Worm (Caenorhabditis elegans) whole organism, L1 larva: Measurements from ENCODE around the gene F56D2.2.
A peak's percentile ranks its signal among the peaks of the same experiment; 100 is the strongest.

Source experiments
- C04F5.9 ChIP-seq: sonication (generic microtip); optimal IDR thresholded peaks from 2 replicates; lab custom pipeline; 2016; ENCODE audit warnings: missing genetic modification characterization, missing compliant biosample characterization
- C16A3.4 ChIP-seq: fragments of 150-350 bp; optimal IDR thresholded peaks from 2 replicates; lab custom pipeline; 2014; ENCODE audit warnings: missing biosample characterization, missing genetic modification characterization
- Y116A8C.19 ChIP-seq: sonication (generic microtip); optimal IDR thresholded peaks from 2 replicates; lab custom pipeline; 2016; ENCODE audit warnings: missing compliant biosample characterization, missing genetic modification characterization, borderline replicate concordance
- aha-1 ChIP-seq: fragments of 150-350 bp; optimal IDR thresholded peaks from 2 replicates; lab custom pipeline; 2014; ENCODE audit warnings: missing biosample characterization, missing genetic modification characterization
- ama-1 ChIP-seq: fragments of 150-350 bp; optimal IDR thresholded peaks from 2 replicates; lab custom pipeline; 2014
- ceh-63 ChIP-seq: fragments of 200-800 bp; sonication (Bioruptor generic); optimal IDR thresholded peaks from 2 replicates; lab custom pipeline; 2018; ENCODE audit warnings: mild to moderate bottlenecking, missing genetic modification characterization, missing compliant biosample characterization
- ceh-88 ChIP-seq: fragments of 200-800 bp; sonication (Bioruptor generic); IDR thresholded peaks from 2 replicates; pipeline ENCODE4 v1.3.6; 2022; ENCODE audit warnings: missing genetic modification characterization, missing compliant biosample characterization
- ceh-90 ChIP-seq: sonication (generic microtip); optimal IDR thresholded peaks from 2 replicates; lab custom pipeline; 2016; ENCODE audit warnings: missing genetic modification characterization, missing compliant biosample characterization
- ces-1 ChIP-seq: fragments of 150-350 bp; optimal IDR thresholded peaks from 2 replicates; lab custom pipeline; 2014; ENCODE audit warnings: missing biosample characterization, missing genetic modification reagents, missing genetic modification characterization
- dpl-1 ChIP-seq, 3 experiments: fragments of 150-350 bp in 2 of 3; sonication (generic microtip) in 1 of 3; optimal IDR thresholded peaks; 2 replicates each; lab custom pipeline; 2014 to 2017; ENCODE audit warnings: missing biosample characterization in 3 of 3, missing genetic modification characterization in 3 of 3, missing genetic modification reagents in 3 of 3
- efl-1 ChIP-seq, 4 experiments: fragments of 150-350 bp; optimal IDR thresholded peaks in 3 of 4; peaks in 1 of 4; 1 replicate in 1 of 4; 2 replicates in 3 of 4; lab custom pipeline; 2014; ENCODE audit warnings: missing biosample characterization in 2 of 4, missing genetic modification characterization in 2 of 4, missing genetic modification reagents in 2 of 4
- efl-3 ChIP-seq: fragments of 200-800 bp; sonication (Bioruptor generic); optimal IDR thresholded peaks from 2 replicates; lab custom pipeline; 2018; ENCODE audit warnings: mild to moderate bottlenecking, missing genetic modification characterization, missing compliant biosample characterization
- elt-3 ChIP-seq, 6 experiments: fragments of 150-350 bp in 1 of 6; sonication (generic microtip); optimal IDR thresholded peaks; 2 replicates each; lab custom pipeline; 2017 to 2018; ENCODE audit warnings: missing biosample characterization in 6 of 6, missing genetic modification characterization in 6 of 6, inconsistent platforms in 1 of 6
- ets-5 ChIP-seq: fragments of 200-800 bp; sonication (Bioruptor generic); IDR thresholded peaks from 2 replicates; pipeline ENCODE4 v1.3.6; 2022; ENCODE audit warnings: missing genetic modification characterization, missing compliant biosample characterization
- fkh-10 ChIP-seq: sonication (generic microtip); optimal IDR thresholded peaks from 2 replicates; lab custom pipeline; 2017; ENCODE audit warnings: missing biosample characterization, missing genetic modification reagents, missing genetic modification characterization
- fkh-8 ChIP-seq: sonication (generic microtip); optimal IDR thresholded peaks from 2 replicates; lab custom pipeline; 2016; ENCODE audit warnings: mild to moderate bottlenecking, missing genetic modification characterization, missing compliant biosample characterization
- hlh-17 ChIP-seq: fragments of 200-800 bp; sonication (Bioruptor generic); optimal IDR thresholded peaks from 2 replicates; lab custom pipeline; 2018; ENCODE audit warnings: missing genetic modification characterization, mild to moderate bottlenecking, missing compliant biosample characterization, moderate library complexity, borderline replicate concordance
- hpl-2 ChIP-seq: fragments of 150-350 bp; optimal IDR thresholded peaks from 2 replicates; lab custom pipeline; 2014; ENCODE audit warnings: missing biosample characterization, missing genetic modification reagents, missing genetic modification characterization
- isw-1 ChIP-seq: fragments of 200-800 bp; sonication (Bioruptor generic); IDR thresholded peaks from 2 replicates; pipeline ENCODE4 v1.3.6; 2022; ENCODE audit warnings: missing genetic modification characterization, missing compliant biosample characterization
- lin-14 ChIP-seq: fragments of 200-800 bp; sonication (Bioruptor generic); optimal IDR thresholded peaks from 2 replicates; lab custom pipeline; 2018; ENCODE audit warnings: mild to moderate bottlenecking, missing genetic modification characterization, moderate library complexity, missing compliant biosample characterization
- lin-15B ChIP-seq: fragments of 150-350 bp; sonication (generic microtip); optimal IDR thresholded peaks from 3 replicates; lab custom pipeline; 2014; ENCODE audit warnings: missing biosample characterization, missing genetic modification characterization
- lin-35 ChIP-seq, 2 experiments: fragments of 150-350 bp; optimal IDR thresholded peaks; 2 replicates each; lab custom pipeline; 2014; ENCODE audit warnings: missing biosample characterization in 2 of 2, missing genetic modification characterization in 2 of 2, missing genetic modification reagents in 2 of 2
- lir-3 ChIP-seq: sonication (generic microtip); optimal IDR thresholded peaks from 2 replicates; lab custom pipeline; 2016; ENCODE audit warnings: mild to moderate bottlenecking, missing genetic modification characterization, moderate library complexity, missing compliant biosample characterization; ENCODE audit not compliant: poor library complexity
- lsy-2 ChIP-seq, 2 experiments: fragments of 150-350 bp; optimal IDR thresholded peaks; 2 replicates each; lab custom pipeline; 2014; ENCODE audit warnings: missing biosample characterization in 2 of 2, missing genetic modification characterization in 2 of 2
- mab-9 ChIP-seq: fragments of 200-800 bp; sonication (Bioruptor generic); IDR thresholded peaks from 2 replicates; pipeline ENCODE4 v1.3.6; 2022; ENCODE audit warnings: missing genetic modification reagents, missing genetic modification characterization, missing compliant biosample characterization
- mdl-1 ChIP-seq, 2 experiments: fragments of 150-350 bp; optimal IDR thresholded peaks; 2 replicates each; lab custom pipeline; 2014 to 2017; ENCODE audit warnings: missing biosample characterization in 2 of 2, missing genetic modification characterization in 2 of 2, inconsistent platforms in 1 of 2
- mep-1 ChIP-seq: fragments of 150-350 bp; optimal IDR thresholded peaks from 2 replicates; lab custom pipeline; 2014; ENCODE audit warnings: missing biosample characterization, missing genetic modification characterization
- nhr-20 ChIP-seq: sonication (generic microtip); optimal IDR thresholded peaks from 2 replicates; lab custom pipeline; 2016; ENCODE audit warnings: mild to moderate bottlenecking, missing genetic modification characterization, missing compliant biosample characterization
- nhr-71 ChIP-seq: sonication (generic microtip); optimal IDR thresholded peaks from 2 replicates; lab custom pipeline; 2016; ENCODE audit warnings: mild to moderate bottlenecking, missing genetic modification characterization, moderate library complexity, missing compliant biosample characterization
- nhr-77 ChIP-seq: fragments of 150-350 bp; optimal IDR thresholded peaks from 2 replicates; lab custom pipeline; 2014; ENCODE audit warnings: missing biosample characterization, missing genetic modification characterization
- nhr-84 ChIP-seq: sonication (generic microtip); optimal IDR thresholded peaks from 2 replicates; lab custom pipeline; 2017; ENCODE audit warnings: missing biosample characterization, missing genetic modification characterization
- nhr-85 ChIP-seq: sonication (generic microtip); peaks from one replicate; lab custom pipeline; 2016; ENCODE audit warnings: missing genetic modification characterization, inconsistent platforms, missing compliant biosample characterization
- nhr-90 ChIP-seq: sonication (generic microtip); optimal IDR thresholded peaks from 2 replicates; lab custom pipeline; 2016; ENCODE audit warnings: mild to moderate bottlenecking, missing genetic modification characterization, missing compliant biosample characterization; ENCODE audit not compliant: poor library complexity
- pag-3 ChIP-seq: sonication (generic microtip); optimal IDR thresholded peaks from 2 replicates; lab custom pipeline; 2017; ENCODE audit warnings: missing genetic modification characterization, mild to moderate bottlenecking, missing compliant biosample characterization, antibody characterized with exemption, borderline replicate concordance; ENCODE audit not compliant: insufficient read depth
- pax-3 ChIP-seq: fragments of 200-800 bp; sonication (Bioruptor generic); optimal IDR thresholded peaks from 2 replicates; lab custom pipeline; 2018; ENCODE audit warnings: mild to moderate bottlenecking, missing genetic modification characterization, moderate library complexity, missing compliant biosample characterization
- rnt-1 ChIP-seq: sonication (generic microtip); optimal IDR thresholded peaks from 2 replicates; lab custom pipeline; 2016; ENCODE audit warnings: mild to moderate bottlenecking, missing genetic modification characterization, moderate library complexity, missing compliant biosample characterization
- skn-1 ChIP-seq: fragments of 150-350 bp; optimal IDR thresholded peaks from 2 replicates; lab custom pipeline; 2014; ENCODE audit warnings: missing biosample characterization, missing genetic modification characterization
- snpc-4 ChIP-seq: fragments of 150-350 bp; optimal IDR thresholded peaks from 2 replicates; lab custom pipeline; 2014; ENCODE audit warnings: missing biosample characterization, missing genetic modification characterization
- sptf-1 ChIP-seq: fragments of 150-350 bp; optimal IDR thresholded peaks from 2 replicates; lab custom pipeline; 2014; ENCODE audit warnings: missing biosample characterization, missing genetic modification characterization
- sup-37 ChIP-seq: fragments of 200-800 bp; sonication (Bioruptor generic); optimal IDR thresholded peaks from 2 replicates; lab custom pipeline; 2018; ENCODE audit warnings: mild to moderate bottlenecking, missing genetic modification characterization, missing compliant biosample characterization
- unc-30 ChIP-seq: sonication (generic microtip); optimal IDR thresholded peaks from 2 replicates; lab custom pipeline; 2017; ENCODE audit warnings: missing biosample characterization, missing genetic modification characterization
- unc-62 ChIP-seq: fragments of 150-350 bp; optimal IDR thresholded peaks from 2 replicates; lab custom pipeline; 2014; ENCODE audit warnings: missing biosample characterization, missing genetic modification reagents, missing genetic modification characterization
- unc-86 ChIP-seq: sonication (generic microtip); optimal IDR thresholded peaks from 2 replicates; lab custom pipeline; 2016; ENCODE audit warnings: missing genetic modification characterization, missing compliant biosample characterization
- zip-4 ChIP-seq: fragments of 200-800 bp; sonication (Bioruptor generic); optimal IDR thresholded peaks from 2 replicates; lab custom pipeline; 2018; ENCODE audit warnings: mild to moderate bottlenecking, missing genetic modification characterization, moderate library complexity, missing compliant biosample characterization
- ztf-11 ChIP-seq, 2 experiments: sonication (generic microtip); optimal IDR thresholded peaks; 2 replicates each; lab custom pipeline; 2016 to 2017; ENCODE audit warnings: missing genetic modification characterization in 2 of 2, missing biosample characterization in 1 of 2, missing compliant biosample characterization in 1 of 2

The F56D2.2 gene

ce11 chrIII:5568265-5568664 lies 18.8 kb upstream of the F56D2.2 start:
- TF ChIP-seq lin-15B (tag; lab: Kevin White, UChicago) = no peak
- no peak for TF ChIP-seq rnt-1 (tag; lab: Kevin White, UChicago)
- TF ChIP-seq C16A3.4 (tag; lab: Kevin White, UChicago) = no peak
- no peak for TF ChIP-seq lir-3 (tag; lab: Kevin White, UChicago)
- no peak for TF ChIP-seq pag-3 (tag; lab: Kevin White, UChicago)
- no peak for TF ChIP-seq fkh-8 (tag; lab: Kevin White, UChicago)
- TF ChIP-seq ets-5 = no peak
- no peak for TF ChIP-seq skn-1 (tag; lab: Kevin White, UChicago)

- no peak for TF ChIP-seq aha-1 (tag; lab: Kevin White, UChicago)
- TF ChIP-seq Y116A8C.19 (tag; lab: Kevin White, UChicago) = no peak
- TF ChIP-seq sup-37 (GFP tag; lab: Kevin White, UChicago) = no peak
- TF ChIP-seq efl-3 (GFP tag; lab: Kevin White, UChicago) = no peak
- TF ChIP-seq ceh-88 (GFP tag; lab: Robert Waterston, UW) = no peak
Observed at ce11 chrIII:5568679-5569078, 18.4 kb upstream of the F56D2.2 start, which contains the start of gene nspb-12. Gene nspb-12 (minus strand): TSS chrIII:5568779.

ce11 chrIII:5570814-5571443 lies 16.1 kb upstream of the F56D2.2 start:
- peak; percentile 50 for TF ChIP-seq rnt-1 (tag; lab: Kevin White, UChicago)
- peak; percentile 28 for TF ChIP-seq nhr-71
- TF ChIP-seq Y116A8C.19 (tag; lab: Kevin White, UChicago) = no peak
- no peak for TF ChIP-seq sptf-1
- TF ChIP-seq nhr-85 = no peak
- no peak for TF ChIP-seq dpl-1 (GFP tag; optimal IDR thresholded peaks at IDR 0.05; lab: Kevin White, UChicago)
- TF ChIP-seq zip-4 (GFP tag; lab: Kevin White, UChicago) = no peak
- no peak for TF ChIP-seq efl-1 (optimal IDR thresholded peaks at IDR 0.05; lab: Kevin White, UChicago)
- peak in 1 of 2 experiments; percentile 20 for TF ChIP-seq efl-1 (GFP tag; optimal IDR thresholded peaks at IDR 0.05 in 1 of 2; lab: Kevin White, UChicago)
- TF ChIP-seq C16A3.4 (tag; lab: Kevin White, UChicago) = no peak
- TF ChIP-seq unc-62 (GFP tag; lab: Kevin White, UChicago) = no peak
- TF ChIP-seq lin-14 = peak; percentile 55
- no peak for TF ChIP-seq aha-1 (tag; lab: Kevin White, UChicago)
- TF ChIP-seq elt-3 (tag; optimal IDR thresholded peaks at IDR 0.05; lab: Kevin White, UChicago) = no peak
- TF ChIP-seq C04F5.9 (tag; lab: Kevin White, UChicago) = no peak
- TF ChIP-seq unc-30 (tag; lab: Kevin White, UChicago) = peak; percentile 54
- TF ChIP-seq ceh-63 = no peak
- TF ChIP-seq snpc-4 (tag; lab: Kevin White, UChicago) = no peak
- no peak for TF ChIP-seq nhr-84 (tag; lab: Kevin White, UChicago)
- TF ChIP-seq ztf-11 (tag; optimal IDR thresholded peaks at IDR 0.05; lab: Kevin White, UChicago) = no peak
- TF ChIP-seq ama-1 (lab: Kevin White, UChicago) = no peak
- TF ChIP-seq, all 84 proteins: peak for 5

- TF ChIP-seq ceh-90 (tag; lab: Kevin White, UChicago) (no peak), pax-3 (no peak), sup-37 (GFP tag; lab: Kevin White, UChicago) (no peak), skn-1 (tag; lab: Kevin White, UChicago) (peak; percentile 9), unc-86 (tag; lab: Kevin White, UChicago) (no peak), mep-1 (tag; lab: Kevin White, UChicago) (no peak), nhr-90 (no peak), lir-3 (tag; lab: Kevin White, UChicago) (no peak), lin-35 (GFP tag; optimal IDR thresholded peaks at IDR 0.05; lab: Kevin White, UChicago) (no peak), nhr-77 (tag; lab: Kevin White, UChicago) (no peak), nhr-20 (tag; lab: Kevin White, UChicago) (no peak), ces-1 (GFP tag; lab: Kevin White, UChicago) (no peak), fkh-10 (GFP tag; lab: Kevin White, UChicago) (no peak), nhr-71 (peak; percentile 18), isw-1 (GFP tag; lab: Robert Waterston, UW) (no peak), lsy-2 (tag; optimal IDR thresholded peaks at IDR 0.05; lab: Kevin White, UChicago) (no peak), snpc-4 (tag; lab: Kevin White, UChicago) (no peak), mab-9 (GFP tag; lab: Robert Waterston, UW) (no peak), hpl-2 (GFP tag; lab: Kevin White, UChicago) (no peak), hlh-17 (GFP tag; lab: Kevin White, UChicago) (no peak), mdl-1 (tag; optimal IDR thresholded peaks at IDR 0.05; lab: Kevin White, UChicago) (peak in 1 of 2 experiments; percentile 25)
Observed at ce11 chrIII:5572806-5573205, 14.3 kb upstream of the F56D2.2 start.
